Worm (Caenorhabditis elegans): ENCODE data around the gene srx-41.
"Not testable (repeated sequence)": the region's sequence is repeated elsewhere in the genome, so short reads cannot be mapped to it uniquely, and the experiment has no call there.

DNA sequence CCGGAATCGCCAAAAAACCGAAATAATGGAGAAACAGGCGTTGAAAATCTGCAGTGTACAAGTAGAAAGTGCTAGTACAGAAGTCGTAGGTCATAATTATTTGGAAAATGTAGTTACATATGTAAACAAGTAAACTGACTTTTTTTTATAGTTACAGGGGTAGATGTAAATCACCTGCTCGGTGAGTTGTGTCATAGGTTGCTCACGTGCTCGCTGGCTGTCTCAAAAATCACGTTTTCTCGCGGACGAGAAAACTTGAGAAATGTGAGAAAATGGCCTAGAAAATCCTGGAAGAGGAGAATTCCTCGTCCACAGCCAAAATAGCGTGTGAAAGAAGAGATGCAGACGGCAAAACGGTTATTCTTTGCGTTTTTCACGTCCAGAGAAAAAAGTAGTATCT lies 39.9 kb downstream of the srx-41 start, which contains the start of gene srh-212:
- not testable (repeated sequence) for TF ChIP-seq ccch-3 (GFP tag; optimal IDR thresholded peaks at IDR 0.05); dpl-1 (GFP tag; optimal IDR thresholded peaks at IDR 0.05); lin-40 (tag; optimal IDR thresholded peaks at IDR 0.05); tbx-9 (tag; optimal IDR thresholded peaks at IDR 0.05; ENCODE audit: borderline replicate concordance)

All from whole organism, young adult.